Worm (Caenorhabditis elegans): ENCODE measurements around the gene F40E12.1.

The F40E12.1 gene

ce11 chrII:3604578-3604977, 13.0 kb upstream of the F40E12.1 start:
- TF ChIP-seq hmg-11 (tag; optimal IDR thresholded peaks at IDR 0.05) (no peak), unc-62 (GFP tag; optimal IDR thresholded peaks at IDR 0.05) (no peak), lsy-12 (tag; optimal IDR thresholded peaks at IDR 0.05) (no peak), nfya-1 (tag; optimal IDR thresholded peaks at IDR 0.05; ENCODE audit: insufficient read depth) (no peak), unc-39 (tag; optimal IDR thresholded peaks at IDR 0.05) (no peak), ceh-9 (tag; optimal IDR thresholded peaks at IDR 0.05) (no peak), elt-3 (tag; optimal IDR thresholded peaks at IDR 0.05) (no peak), daf-12 (tag; optimal IDR thresholded peaks at IDR 0.05) (no peak), nhr-28 (tag; optimal IDR thresholded peaks at IDR 0.05) (no peak)

- TF ChIP-seq fkh-10 (GFP tag; optimal IDR thresholded peaks at IDR 0.05) (no peak), elt-2 (tag; optimal IDR thresholded peaks at IDR 0.05) (no peak), nhr-12 (tag; optimal IDR thresholded peaks at IDR 0.05) (no peak), ama-1 (optimal IDR thresholded peaks at IDR 0.05) (no peak), unc-62 (GFP tag; optimal IDR thresholded peaks at IDR 0.05) (no peak)
These were observed 7.8 kb upstream of the F40E12.1 start, which contains the start of gene Y49F6A.5 for ce11 chrII:3609764-3610163. Gene Y49F6A.5, minus strand, starts transcription at chrII:3609864.

ce11 chrII:3616615-3617014, 997 bp upstream of the F40E12.1 start:
- TF ChIP-seq nfya-1 (tag; optimal IDR thresholded peaks at IDR 0.05; ENCODE audit: insufficient read depth) (peak; percentile 98), ZK546.5 (tag; optimal IDR thresholded peaks at IDR 0.05) (no peak)

- no peak for TF ChIP-seq nhr-43 (tag; optimal IDR thresholded peaks at IDR 0.05; ENCODE audit: poor library complexity, severe bottlenecking)
These were observed 3.2 kb downstream of the F40E12.1 start for ce11 chrII:3620862-3621261.

ce11 chrII:3622014-3622413, 4.4 kb downstream of the F40E12.1 start, which contains the start of gene M151.7:
Gene M151.7, plus strand, starts transcription at chrII:3622314.
- TF ChIP-seq fkh-10 (GFP tag; optimal IDR thresholded peaks at IDR 0.05): no peak
- no peak for TF ChIP-seq R02D3.7 (tag; optimal IDR thresholded peaks at IDR 0.05)
- TF ChIP-seq nfya-1 (tag; optimal IDR thresholded peaks at IDR 0.05; ENCODE audit: insufficient read depth): no peak
- TF ChIP-seq skn-1 (tag; optimal IDR thresholded peaks at IDR 0.05): no peak
- TF ChIP-seq nhr-76 (tag; optimal IDR thresholded peaks at IDR 0.05): no peak
- TF ChIP-seq elt-2 (tag; optimal IDR thresholded peaks at IDR 0.05): no peak
- TF ChIP-seq nhr-28 (tag; optimal IDR thresholded peaks at IDR 0.05): no peak
- TF ChIP-seq lsy-12 (tag; optimal IDR thresholded peaks at IDR 0.05): no peak
- no peak for TF ChIP-seq mdl-1 (tag; optimal IDR thresholded peaks at IDR 0.05)
- TF ChIP-seq lin-15B (tag; optimal IDR thresholded peaks at IDR 0.05): no peak
- TF ChIP-seq pha-4 (tag; optimal IDR thresholded peaks at IDR 0.05): no peak
- no peak for TF ChIP-seq nhr-25 (tag; optimal IDR thresholded peaks at IDR 0.05)
- TF ChIP-seq mml-1 (tag; optimal IDR thresholded peaks at IDR 0.05): no peak
- TF ChIP-seq tbx-2 (tag; optimal IDR thresholded peaks at IDR 0.05): no peak
- no peak for TF ChIP-seq hmg-11 (tag; optimal IDR thresholded peaks at IDR 0.05)
- TF ChIP-seq nhr-77 (tag; optimal IDR thresholded peaks at IDR 0.05): no peak

ce11 chrII:3626872-3627271, 9.3 kb downstream of the F40E12.1 start, which contains the start of gene M151.3:
Gene M151.3, plus strand, starts transcription at chrII:3627172.
- no peak for TF ChIP-seq egl-5 (tag; optimal IDR thresholded peaks at IDR 0.05)
- no peak for TF ChIP-seq fkh-10 (GFP tag; optimal IDR thresholded peaks at IDR 0.05)
- TF ChIP-seq nhr-28 (tag; optimal IDR thresholded peaks at IDR 0.05): no peak
- TF ChIP-seq lin-15B (tag; optimal IDR thresholded peaks at IDR 0.05): no peak
- TF ChIP-seq unc-39 (tag; optimal IDR thresholded peaks at IDR 0.05): no peak
- TF ChIP-seq unc-62 (GFP tag; optimal IDR thresholded peaks at IDR 0.05): no peak
- TF ChIP-seq aly-2 (tag; optimal IDR thresholded peaks at IDR 0.05): no peak
- TF ChIP-seq nhr-67 (tag; optimal IDR thresholded peaks at IDR 0.05): no peak
- TF ChIP-seq ztf-4 (tag; optimal IDR thresholded peaks at IDR 0.05): no peak
- no peak for TF ChIP-seq ama-1 (optimal IDR thresholded peaks at IDR 0.05)
- no peak for TF ChIP-seq R02D3.7 (tag; optimal IDR thresholded peaks at IDR 0.05)

- TF ChIP-seq egl-5 (tag; optimal IDR thresholded peaks at IDR 0.05) (no peak), lin-15B (tag; optimal IDR thresholded peaks at IDR 0.05) (no peak), mdl-1 (tag; optimal IDR thresholded peaks at IDR 0.05) (no peak), lsy-12 (tag; optimal IDR thresholded peaks at IDR 0.05) (no peak), fos-1 (tag; optimal IDR thresholded peaks at IDR 0.05) (no peak), nhr-43 (tag; optimal IDR thresholded peaks at IDR 0.05; ENCODE audit: poor library complexity, severe bottlenecking) (no peak), R02D3.7 (tag; optimal IDR thresholded peaks at IDR 0.05) (no peak), sea-2 (GFP tag; optimal IDR thresholded peaks at IDR 0.05) (no peak), mml-1 (tag; optimal IDR thresholded peaks at IDR 0.05) (no peak), eor-1 (tag; optimal IDR thresholded peaks at IDR 0.05) (no peak), elt-2 (tag; optimal IDR thresholded peaks at IDR 0.05) (no peak)
These were observed 13.2 kb downstream of the F40E12.1 start, which contains the start of gene M151.2 for ce11 chrII:3630810-3631209. Gene M151.2, plus strand, starts transcription at chrII:3631110.

Data from whole organism, L3 larva.